Worm (Caenorhabditis elegans): ENCODE data around the gene F44G4.3.

- TF ChIP-seq snpc-4 (GFP tag; optimal IDR thresholded peaks at IDR 0.05) (no peak), snpc-4 (tag; optimal IDR thresholded peaks at IDR 0.05) (no peak), K11D2.4 (GFP tag; IDR thresholded peaks at IDR 0.05) (no peak), atf-7 (tag; optimal IDR thresholded peaks at IDR 0.05) (no peak), fkh-3 (tag; optimal IDR thresholded peaks at IDR 0.05) (no peak), hrde-1 (tag; optimal IDR thresholded peaks at IDR 0.05; ENCODE audit: borderline replicate concordance) (no peak), unc-62 (GFP tag; optimal IDR thresholded peaks at IDR 0.05) (no peak), zim-3 (tag; optimal IDR thresholded peaks at IDR 0.05) (no peak), lin-54 (GFP tag; optimal IDR thresholded peaks at IDR 0.05) (no peak)
These were observed 35.3 kb downstream of the F44G4.3 start for ce11 chrII:8962206-8962605.
